Worm (Caenorhabditis elegans) whole organism, young adult: ENCODE measurements around the gene Y66D12A.11.

Experiments
- B0019.2 ChIP-seq: fragments of 200-800 bp; sonication (Bioruptor generic); conservative IDR thresholded peaks from 2 replicates; pipeline ENCODE4 v1.3.6; 2022; ENCODE audit warnings: missing genetic modification reagents, missing genetic modification characterization, missing compliant biosample characterization
- B0035.1 ChIP-seq: sonication (generic microtip); optimal IDR thresholded peaks from 2 replicates; lab custom pipeline; 2016; ENCODE audit warnings: missing genetic modification characterization, mild to moderate bottlenecking, missing compliant biosample characterization, missing genotype, missing genetic modification reagents
- B0336.3 ChIP-seq: fragments of 200-800 bp; sonication (Bioruptor generic); IDR thresholded peaks from 2 replicates; pipeline ENCODE4 v1.3.6; 2022; ENCODE audit warnings: missing genetic modification characterization, missing compliant biosample characterization
- D2030.7 ChIP-seq: fragments of 200-800 bp; sonication (Bioruptor generic); IDR thresholded peaks from 2 replicates; pipeline ENCODE4 v1.3.6; 2022; ENCODE audit warnings: missing genetic modification reagents, missing genetic modification characterization, missing compliant biosample characterization
- F22D6.2 ChIP-seq: sonication (generic microtip); optimal IDR thresholded peaks from 2 replicates; lab custom pipeline; 2016; ENCODE audit warnings: mild to moderate bottlenecking, missing genetic modification characterization, missing compliant biosample characterization
- F23B12.7 ChIP-seq: sonication (generic microtip); optimal IDR thresholded peaks from 2 replicates; lab custom pipeline; 2017; ENCODE audit warnings: missing genetic modification characterization, mild to moderate bottlenecking, missing compliant biosample characterization, antibody characterized with exemption, moderate library complexity; ENCODE audit not compliant: insufficient read depth
- F33H1.4 ChIP-seq: fragments of 200-800 bp; sonication (Bioruptor generic); IDR thresholded peaks from 2 replicates; pipeline ENCODE4 v1.3.6; 2022; ENCODE audit warnings: missing genetic modification reagents, missing genetic modification characterization, missing compliant biosample characterization
- F52B5.7 ChIP-seq: sonication (generic microtip); optimal IDR thresholded peaks from 2 replicates; lab custom pipeline; 2016; ENCODE audit warnings: mild to moderate bottlenecking, missing genetic modification characterization, missing compliant biosample characterization
- F55B11.4 ChIP-seq: sonication (generic microtip); optimal IDR thresholded peaks from 2 replicates; lab custom pipeline; 2016; ENCODE audit warnings: missing compliant biosample characterization, missing genetic modification characterization, borderline replicate concordance; ENCODE audit not compliant: insufficient read depth
- F57A8.1 ChIP-seq: fragments of 200-800 bp; sonication (Bioruptor generic); optimal IDR thresholded peaks from 2 replicates; lab custom pipeline; 2018; ENCODE audit warnings: mild to moderate bottlenecking, missing genetic modification characterization, moderate library complexity, missing compliant biosample characterization
- F57C9.4 ChIP-seq: sonication (generic microtip); optimal IDR thresholded peaks from 2 replicates; lab custom pipeline; 2017; ENCODE audit warnings: mild to moderate bottlenecking, missing genetic modification characterization, missing compliant biosample characterization
- K12H6.12 ChIP-seq: fragments of 200-800 bp; sonication (Bioruptor generic); optimal IDR thresholded peaks from 2 replicates; lab custom pipeline; 2018; ENCODE audit warnings: mild to moderate bottlenecking, missing genetic modification characterization, missing compliant biosample characterization
- T26A5.8 ChIP-seq: sonication (generic microtip); optimal IDR thresholded peaks from 2 replicates; lab custom pipeline; 2016; ENCODE audit warnings: missing genetic modification characterization, missing compliant biosample characterization
- Y53G8AR.9 ChIP-seq: fragments of 200-800 bp; sonication (Bioruptor generic); conservative IDR thresholded peaks from 2 replicates; pipeline ENCODE4 v1.3.6; 2022; ENCODE audit warnings: missing genetic modification reagents, missing genetic modification characterization, missing compliant biosample characterization
- Y67H2A.10 ChIP-seq: fragments of 200-800 bp; sonication (Bioruptor generic); conservative IDR thresholded peaks from 2 replicates; pipeline ENCODE4 v1.3.6; 2022; ENCODE audit warnings: missing genetic modification reagents, missing genetic modification characterization, missing compliant biosample characterization
- Y95B8A.8 ChIP-seq: fragments of 200-800 bp; sonication (Bioruptor generic); IDR thresholded peaks from 2 replicates; pipeline ENCODE4 v1.3.6; 2022; ENCODE audit warnings: missing genetic modification reagents, missing genetic modification characterization, missing compliant biosample characterization
- ZK185.1 ChIP-seq: sonication (generic microtip); optimal IDR thresholded peaks from 2 replicates; lab custom pipeline; 2016; ENCODE audit warnings: mild to moderate bottlenecking, missing genetic modification characterization, missing compliant biosample characterization; ENCODE audit not compliant: poor library complexity, severe bottlenecking
- akir-1 ChIP-seq: fragments of 200-800 bp; sonication (Bioruptor generic); optimal IDR thresholded peaks from 2 replicates; lab custom pipeline; 2018; ENCODE audit warnings: mild to moderate bottlenecking, missing genetic modification characterization, moderate library complexity, missing compliant biosample characterization
- bed-1 ChIP-seq: fragments of 200-800 bp; sonication (Bioruptor generic); IDR thresholded peaks from 2 replicates; pipeline ENCODE4 v1.3.6; 2022; ENCODE audit warnings: missing genetic modification reagents, missing genetic modification characterization, missing compliant biosample characterization
- ceh-91 ChIP-seq: fragments of 200-800 bp; sonication (Bioruptor generic); IDR thresholded peaks from 2 replicates; pipeline ENCODE4 v1.3.6; 2022; ENCODE audit warnings: missing genetic modification reagents, missing genetic modification characterization, missing compliant biosample characterization
- chd-7 ChIP-seq: sonication (generic microtip); optimal IDR thresholded peaks from 2 replicates; lab custom pipeline; 2016; ENCODE audit warnings: mild to moderate bottlenecking, missing genetic modification characterization, moderate library complexity, missing compliant biosample characterization
- dox-1 ChIP-seq: fragments of 200-800 bp; sonication (Bioruptor generic); IDR thresholded peaks from 2 replicates; pipeline ENCODE4 v1.3.6; 2022; ENCODE audit warnings: missing genetic modification reagents, missing genetic modification characterization, missing compliant biosample characterization
- dpff-1 ChIP-seq: sonication (generic microtip); optimal IDR thresholded peaks from 2 replicates; lab custom pipeline; 2017; ENCODE audit warnings: mild to moderate bottlenecking, missing genetic modification characterization, missing compliant biosample characterization
- dpl-1 ChIP-seq: fragments of 150-350 bp; optimal IDR thresholded peaks from 2 replicates; lab custom pipeline; 2014; ENCODE audit warnings: missing biosample characterization, missing genetic modification reagents, missing genetic modification characterization
- ekl-4 ChIP-seq: fragments of 200-800 bp; sonication (Bioruptor generic); IDR thresholded peaks from 2 replicates; pipeline ENCODE4 v1.3.6; 2022; ENCODE audit warnings: missing genetic modification reagents, missing genetic modification characterization, missing compliant biosample characterization
- fkh-3 ChIP-seq: sonication (generic microtip); optimal IDR thresholded peaks from 2 replicates; lab custom pipeline; 2016; ENCODE audit warnings: mild to moderate bottlenecking, missing genetic modification characterization, missing compliant biosample characterization
- him-1 ChIP-seq: sonication (generic microtip); optimal IDR thresholded peaks from 2 replicates; lab custom pipeline; 2016; ENCODE audit warnings: missing genotype, missing genetic modification reagents, missing genetic modification characterization, missing compliant biosample characterization
- hmg-1.2 ChIP-seq: fragments of 200-800 bp; sonication (Bioruptor generic); IDR thresholded peaks from 2 replicates; pipeline ENCODE4 v1.3.6; 2022; ENCODE audit warnings: missing genetic modification reagents, missing genetic modification characterization, missing compliant biosample characterization
- let-607 ChIP-seq, 2 experiments: fragments of 200-800 bp in 1 of 2; sonication (Bioruptor generic) in 1 of 2; sonication (generic microtip) in 1 of 2; optimal IDR thresholded peaks; 2 replicates each; lab custom pipeline; 2016 to 2018; ENCODE audit warnings: mild to moderate bottlenecking in 2 of 2, missing compliant biosample characterization in 2 of 2, missing genetic modification characterization in 2 of 2, moderate library complexity in 2 of 2, missing genotype in 1 of 2
- lir-1 ChIP-seq: fragments of 200-800 bp; sonication (Bioruptor generic); conservative IDR thresholded peaks from 2 replicates; pipeline ENCODE4 v1.3.6; 2022; ENCODE audit warnings: missing genetic modification reagents, missing genetic modification characterization, missing compliant biosample characterization
- lsl-1 ChIP-seq: fragments of 200-800 bp; sonication (Bioruptor generic); optimal IDR thresholded peaks from 2 replicates; lab custom pipeline; 2018; ENCODE audit warnings: mild to moderate bottlenecking, missing genetic modification characterization, moderate library complexity, missing compliant biosample characterization
- madf-6 ChIP-seq: fragments of 200-800 bp; sonication (Bioruptor generic); IDR thresholded peaks from 2 replicates; pipeline ENCODE4 v1.3.6; 2022; ENCODE audit warnings: missing genetic modification reagents, missing genetic modification characterization, missing compliant biosample characterization
- madf-8 ChIP-seq: fragments of 200-800 bp; sonication (Bioruptor generic); conservative IDR thresholded peaks from 2 replicates; pipeline ENCODE4 v1.3.6; 2022; ENCODE audit warnings: missing genetic modification reagents, missing genetic modification characterization, missing compliant biosample characterization
- nfya-1 ChIP-seq: sonication (generic microtip); optimal IDR thresholded peaks from 2 replicates; lab custom pipeline; 2017; ENCODE audit warnings: antibody characterized with exemption, missing compliant biosample characterization, missing genetic modification characterization, borderline replicate concordance; ENCODE audit not compliant: insufficient read depth
- nfya-2 ChIP-seq: fragments of 200-800 bp; sonication (Bioruptor generic); IDR thresholded peaks from 2 replicates; pipeline ENCODE4 v1.3.6; 2022; ENCODE audit warnings: missing genetic modification reagents, missing genetic modification characterization, missing compliant biosample characterization
- nhr-120 ChIP-seq: fragments of 200-800 bp; sonication (Bioruptor generic); IDR thresholded peaks from 2 replicates; pipeline ENCODE4 v1.3.6; 2022; ENCODE audit warnings: missing genetic modification characterization, missing compliant biosample characterization
- nhr-179 ChIP-seq: sonication (generic microtip); optimal IDR thresholded peaks from 2 replicates; lab custom pipeline; 2016; ENCODE audit warnings: mild to moderate bottlenecking, missing genetic modification characterization, missing compliant biosample characterization
- pbrm-1 ChIP-seq: fragments of 200-800 bp; sonication (Bioruptor generic); IDR thresholded peaks from 2 replicates; pipeline ENCODE4 v1.3.6; 2022; ENCODE audit warnings: missing genetic modification reagents, missing genetic modification characterization, missing compliant biosample characterization
- pha-4 ChIP-seq: fragments of 150-350 bp; sonication (generic microtip); optimal IDR thresholded peaks from 2 replicates; lab custom pipeline; 2014; ENCODE audit warnings: missing biosample characterization, missing genetic modification reagents, missing genetic modification characterization
- rpc-1 ChIP-seq, 2 experiments: fragments of 150-350 bp in 1 of 2; sonication (generic microtip) in 1 of 2; optimal IDR thresholded peaks; 2 replicates each; lab custom pipeline; 2014 to 2018; ENCODE audit warnings: missing biosample characterization in 1 of 2, missing genetic modification characterization in 1 of 2, missing genetic modification reagents in 1 of 2, missing genotype in 1 of 2
- sdz-38 ChIP-seq: sonication (generic microtip); optimal IDR thresholded peaks from 2 replicates; lab custom pipeline; 2016; ENCODE audit warnings: missing genotype, missing genetic modification characterization, missing compliant biosample characterization
- snpc-1.3 ChIP-seq: sonication (generic microtip); optimal IDR thresholded peaks from 2 replicates; lab custom pipeline; 2017; ENCODE audit warnings: missing genetic modification characterization, mild to moderate bottlenecking, missing compliant biosample characterization, antibody characterized with exemption, moderate library complexity, missing genotype, missing genetic modification reagents; ENCODE audit not compliant: insufficient read depth
- somi-1 ChIP-seq: fragments of 200-800 bp; sonication (Bioruptor generic); optimal IDR thresholded peaks from 2 replicates; lab custom pipeline; 2018; ENCODE audit warnings: mild to moderate bottlenecking, missing genetic modification characterization, missing compliant biosample characterization
- sptf-2 ChIP-seq: fragments of 200-800 bp; sonication (Bioruptor generic); optimal IDR thresholded peaks from 2 replicates; lab custom pipeline; 2018; ENCODE audit warnings: mild to moderate bottlenecking, missing genetic modification characterization, missing compliant biosample characterization
- tlf-1 ChIP-seq: fragments of 200-800 bp; sonication (Bioruptor generic); optimal IDR thresholded peaks from 2 replicates; lab custom pipeline; 2018; ENCODE audit warnings: mild to moderate bottlenecking, missing genetic modification characterization, missing compliant biosample characterization
- xnd-1 ChIP-seq: sonication (generic microtip); optimal IDR thresholded peaks from 2 replicates; lab custom pipeline; 2016; ENCODE audit warnings: missing genotype, missing genetic modification reagents, missing genetic modification characterization, missing compliant biosample characterization
- ztf-18 ChIP-seq: sonication (generic microtip); optimal IDR thresholded peaks from 2 replicates; lab custom pipeline; 2016; ENCODE audit warnings: missing genotype, mild to moderate bottlenecking, missing genetic modification characterization, missing compliant biosample characterization

Y66D12A.11 gene

DNA sequence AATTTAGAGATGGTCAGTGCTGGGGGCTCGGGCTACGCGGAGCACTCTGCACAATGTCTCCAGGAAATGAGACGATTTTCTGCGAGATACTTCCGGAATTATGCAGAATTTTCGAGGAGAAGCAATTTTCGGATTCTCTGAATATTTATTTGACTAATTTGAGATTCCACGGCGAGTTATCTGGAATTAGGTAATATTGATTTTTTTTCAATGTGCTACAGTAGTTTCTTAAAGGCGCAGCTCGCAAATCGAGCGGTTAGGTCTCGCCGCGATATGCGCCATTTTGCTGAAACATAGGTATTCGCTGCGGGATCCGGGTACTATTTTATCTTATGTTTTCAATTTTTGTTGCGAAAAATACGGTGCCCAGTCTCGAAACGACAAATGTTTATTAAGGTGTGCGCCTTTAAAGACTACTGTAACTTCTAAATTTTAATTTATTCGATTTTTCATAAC lies 28.6 kb upstream of the Y66D12A.11 start, which contains the start of gene nrps-1:
Gene nrps-1 (plus strand): TSS at position 51 of the 456 bp plus-strand sequence.
- TF ChIP-seq akir-1 (GFP tag; lab: Kevin White, UChicago) (no peak), madf-6 (GFP tag; lab: Robert Waterston, UW) (peak; percentile 41; the same call in 1 of the 2 replicates), fkh-3 (tag; lab: Kevin White, UChicago) (no peak), sptf-2 (no peak), hmg-1.2 (GFP tag; lab: Robert Waterston, UW) (no peak), nfya-2 (GFP tag; lab: Robert Waterston, UW) (no peak), nhr-120 (GFP tag; lab: Robert Waterston, UW) (no peak), K12H6.12 (tag; lab: Kevin White, UChicago) (no peak), madf-8 (GFP tag; lab: Robert Waterston, UW) (0 out of 2 replicates have a peak, but pooled peaks have one; percentile 16), dpff-1 (tag; lab: Kevin White, UChicago) (no peak), F57C9.4 (tag; lab: Kevin White, UChicago) (no peak), F23B12.7 (no peak), D2030.7 (GFP tag; lab: Robert Waterston, UW) (no peak), chd-7 (tag; lab: Kevin White, UChicago) (no peak), T26A5.8 (no peak), F33H1.4 (GFP tag; lab: Robert Waterston, UW) (peak; percentile 74), pbrm-1 (no peak), ZK185.1 (tag; lab: Kevin White, UChicago) (no peak), tlf-1 (GFP tag; lab: Kevin White, UChicago) (no peak), snpc-1.3 (no peak), let-607 (tag; optimal IDR thresholded peaks at IDR 0.05; lab: Kevin White, UChicago) (no peak), xnd-1 (peak; percentile 53), rpc-1 (optimal IDR thresholded peaks at IDR 0.05; lab: Kevin White, UChicago) (no peak), rpc-1 (tag; optimal IDR thresholded peaks at IDR 0.05; lab: Kevin White, UChicago) (no peak), ceh-91 (GFP tag; lab: Robert Waterston, UW) (0 out of 2 replicates have a peak, but pooled peaks have one; percentile 15), dpl-1 (GFP tag; lab: Kevin White, UChicago) (no peak), F52B5.7 (tag; lab: Kevin White, UChicago) (no peak), F57A8.1 (GFP tag; lab: Kevin White, UChicago) (no peak), B0019.2 (GFP tag; lab: Robert Waterston, UW) (no peak), F55B11.4 (no peak), ekl-4 (no peak), nhr-179 (tag; lab: Kevin White, UChicago) (no peak), Y53G8AR.9 (GFP tag; lab: Robert Waterston, UW) (no peak), lir-1 (GFP tag; lab: Robert Waterston, UW) (no peak), B0035.1 (no peak), F22D6.2 (no peak), him-1 (tag; lab: Kevin White, UChicago) (no peak), Y95B8A.8 (GFP tag; lab: Robert Waterston, UW) (no peak), sdz-38 (no peak), dox-1 (GFP tag; lab: Robert Waterston, UW) (peak; percentile 29; the same call in 1 of the 2 replicates), lsl-1 (GFP tag; lab: Kevin White, UChicago) (peak; percentile 74), bed-1 (GFP tag; lab: Robert Waterston, UW) (no peak), somi-1 (GFP tag; lab: Kevin White, UChicago) (no peak), pha-4 (no peak), nfya-1 (no peak), Y67H2A.10 (no peak), B0336.3 (GFP tag; lab: Robert Waterston, UW) (no peak), ztf-18 (tag; lab: Kevin White, UChicago) (no peak)
